Fruit fly (Drosophila melanogaster): ENCODE measurements around the gene wls.

dm6 chr3L:11186768-11187167 lies 17.3 kb upstream of the wls start:
- TF ChIP-seq CG8478 (optimal IDR thresholded peaks at IDR 0.05): no peak
- TF ChIP-seq CTCF (optimal IDR thresholded peaks at IDR 0.05): no peak
